Worm (Caenorhabditis elegans): ENCODE results near the gene ZC239.5.

ce11 chrII:3262504-3262903, 52.0 kb downstream of the ZC239.5 start, which contains the start of gene F02E11.2:
- TF ChIP-seq ref-1 (GFP tag; conservative IDR thresholded peaks at IDR 0.05) (no peak), klf-2 (GFP tag; conservative IDR thresholded peaks at IDR 0.05) (no peak), ztf-29 (GFP tag; IDR thresholded peaks at IDR 0.05) (no peak), med-1 (GFP tag; optimal IDR thresholded peaks at IDR 0.05; ENCODE audit: insufficient read depth) (no peak), tab-1 (GFP tag; IDR thresholded peaks at IDR 0.05) (no peak), flt-1 (GFP tag; IDR thresholded peaks at IDR 0.05) (no peak)

Measured in whole organism, midembryonic.